Fruit fly (Drosophila melanogaster) whole organism, embryonic: Measurements from ENCODE around the gene CG10674.

Source experiments
- Antp ChIP-seq: fragments of 200-800 bp; sonication (Bioruptor generic); optimal IDR thresholded peaks from 3 replicates; lab custom pipeline; 2016; ENCODE audit warnings: missing biosample characterization, missing genetic modification characterization
- Bdp1 ChIP-seq: fragments of 200-800 bp; sonication (Bioruptor generic); optimal IDR thresholded peaks from 3 replicates; lab custom pipeline; 2016; ENCODE audit warnings: missing biosample characterization, missing genetic modification characterization
- C15 ChIP-seq: fragments of 200-800 bp; sonication (Bioruptor generic); IDR thresholded peaks from 3 replicates; pipeline ENCODE4 v1.3.6; 2022; ENCODE audit warnings: missing biosample characterization, missing genetic modification characterization
- CG11723 ChIP-seq: fragments of 200-800 bp; sonication (Bioruptor generic); optimal IDR thresholded peaks from 2 replicates; lab custom pipeline; 2017; ENCODE audit warnings: missing biosample characterization, mild to moderate bottlenecking, missing genetic modification characterization
- CG13296 ChIP-seq: fragments of 200-800 bp; sonication (Bioruptor generic); optimal IDR thresholded peaks from 3 replicates; lab custom pipeline; 2018; ENCODE audit warnings: missing biosample characterization, mild to moderate bottlenecking, missing genetic modification characterization
- CG15011 ChIP-seq: fragments of 200-800 bp; sonication (Bioruptor generic); optimal IDR thresholded peaks from 3 replicates; lab custom pipeline; 2018; ENCODE audit warnings: missing biosample characterization, mild to moderate bottlenecking, missing genetic modification characterization
- CG1647 ChIP-seq: fragments of 200-800 bp; sonication (Bioruptor generic); optimal IDR thresholded peaks from 3 replicates; lab custom pipeline; 2016; ENCODE audit warnings: missing biosample characterization, missing genetic modification characterization
- CG16813 ChIP-seq: fragments of 200-800 bp; sonication (Bioruptor generic); IDR thresholded peaks from 3 replicates; pipeline ENCODE4 v1.3.6; 2022; ENCODE audit warnings: missing biosample characterization, missing genetic modification characterization; ENCODE audit not compliant: partially characterized antibody
- CG17186 ChIP-seq: fragments of 200-800 bp; sonication (Bioruptor generic); optimal IDR thresholded peaks from 3 replicates; lab custom pipeline; 2017; ENCODE audit warnings: missing biosample characterization, missing genetic modification reagents, missing genetic modification characterization
- CG2712 ChIP-seq: fragments of 200-800 bp; optimal IDR thresholded peaks from 3 replicates; lab custom pipeline; 2019; ENCODE audit warnings: missing biosample characterization, mild to moderate bottlenecking, missing genetic modification characterization, moderate library complexity
- CG31224 ChIP-seq: fragments of 200-800 bp; sonication (Bioruptor generic); IDR thresholded peaks from 2 replicates; pipeline ENCODE4 v1.3.6; 2022; ENCODE audit warnings: missing biosample characterization, missing genetic modification characterization
- CG31365 ChIP-seq: fragments of 200-800 bp; sonication (Bioruptor generic); optimal IDR thresholded peaks from 2 replicates; lab custom pipeline; 2018; ENCODE audit warnings: missing biosample characterization, mild to moderate bottlenecking, missing genetic modification characterization
- CG31441 ChIP-seq: fragments of 200-800 bp; sonication (Bioruptor generic); IDR thresholded peaks from 2 replicates; pipeline ENCODE4 v1.3.6; 2022; ENCODE audit warnings: missing biosample characterization, missing genetic modification characterization
- CG33213 ChIP-seq: fragments of 200-800 bp; sonication (Bioruptor generic); optimal IDR thresholded peaks from 3 replicates; lab custom pipeline; 2016; ENCODE audit warnings: missing biosample characterization, missing genetic modification characterization
- CG7357 ChIP-seq: fragments of 200-800 bp; sonication (Bioruptor generic); IDR thresholded peaks from 3 replicates; pipeline ENCODE4 v1.3.6; 2022; ENCODE audit warnings: missing biosample characterization, missing genetic modification characterization
- CG7372 ChIP-seq: fragments of 200-800 bp; sonication (Bioruptor generic); IDR thresholded peaks from 2 replicates; pipeline ENCODE4 v1.3.6; 2022; ENCODE audit warnings: missing biosample characterization, missing genetic modification characterization
- CG7987 ChIP-seq: fragments of 200-800 bp; sonication (Bioruptor generic); optimal IDR thresholded peaks from 2 replicates; lab custom pipeline; 2018; ENCODE audit warnings: missing biosample characterization, mild to moderate bottlenecking, missing genetic modification characterization, moderate library complexity
- CG8359 ChIP-seq: fragments of 200-800 bp; sonication (Bioruptor generic); optimal IDR thresholded peaks from 2 replicates; lab custom pipeline; 2017; ENCODE audit warnings: missing biosample characterization, mild to moderate bottlenecking, missing genetic modification characterization, borderline replicate concordance
- CHES-1-like ChIP-seq: fragments of 200-800 bp; sonication (Bioruptor generic); optimal IDR thresholded peaks from 2 replicates; lab custom pipeline; 2016; ENCODE audit warnings: missing biosample characterization, missing genetic modification characterization
- Dad ChIP-seq: fragments of 200-800 bp; sonication (Bioruptor generic); optimal IDR thresholded peaks from 3 replicates; lab custom pipeline; 2016; ENCODE audit warnings: missing biosample characterization, missing genetic modification characterization
- Dfd ChIP-seq, 2 experiments: fragments of >200 bp; optimal IDR thresholded peaks; 2 replicates each; lab custom pipeline; 2017; ENCODE audit warnings: missing biosample characterization in 2 of 2, missing genetic modification characterization in 2 of 2
- Dip3 ChIP-seq: fragments of 200-800 bp; sonication (Bioruptor generic); optimal IDR thresholded peaks from 3 replicates; lab custom pipeline; 2016; ENCODE audit warnings: missing biosample characterization, missing genetic modification characterization
- Dp ChIP-seq: fragments of 200-800 bp; sonication (Bioruptor generic); optimal IDR thresholded peaks from 2 replicates; lab custom pipeline; 2018; ENCODE audit warnings: missing biosample characterization, mild to moderate bottlenecking, missing genetic modification characterization, moderate library complexity
- Eip74EF ChIP-seq, 2 experiments: fragments of 200-800 bp in 1 of 2; fragments of >200 bp in 1 of 2; sonication (Bioruptor generic) in 1 of 2; optimal IDR thresholded peaks; 2 replicates each; lab custom pipeline; 2017 to 2019; ENCODE audit warnings: missing biosample characterization in 2 of 2, missing genetic modification characterization in 2 of 2, mild to moderate bottlenecking in 1 of 2, moderate library complexity in 1 of 2
- Hand ChIP-seq: fragments of 200-800 bp; sonication (Bioruptor generic); optimal IDR thresholded peaks from 2 replicates; lab custom pipeline; 2017; ENCODE audit warnings: mild to moderate bottlenecking, missing biosample characterization, missing genetic modification reagents, missing genetic modification characterization
- HmgZ ChIP-seq: fragments of 200-800 bp; sonication (Bioruptor generic); optimal IDR thresholded peaks from 2 replicates; lab custom pipeline; 2018; ENCODE audit warnings: missing biosample characterization, mild to moderate bottlenecking, missing genetic modification characterization
- Hsf ChIP-seq: fragments of 200-800 bp; sonication (Bioruptor generic); optimal IDR thresholded peaks from 3 replicates; lab custom pipeline; 2016; ENCODE audit warnings: missing biosample characterization, missing genetic modification characterization
- Mad ChIP-seq: fragments of 200-800 bp; sonication (Bioruptor generic); optimal IDR thresholded peaks from 2 replicates; lab custom pipeline; 2016; ENCODE audit warnings: missing biosample characterization, missing genetic modification characterization
- NFAT ChIP-seq: fragments of 200-800 bp; sonication (Bioruptor generic); IDR thresholded peaks from 2 replicates; pipeline ENCODE4 v1.3.6; 2022; ENCODE audit warnings: missing biosample characterization, missing genetic modification characterization
- Nf-YA ChIP-seq: fragments of 200-800 bp; sonication (Bioruptor generic); IDR thresholded peaks from 2 replicates; pipeline ENCODE4 v1.3.6; 2022; ENCODE audit warnings: missing biosample characterization, missing genetic modification characterization
- Oaz ChIP-seq: fragments of 200-800 bp; sonication (Bioruptor generic); IDR thresholded peaks from 2 replicates; pipeline ENCODE4 v1.3.6; 2022; ENCODE audit warnings: missing biosample characterization, missing genetic modification characterization
- Sry-β ChIP-seq: fragments of 200-800 bp; sonication (Bioruptor generic); optimal IDR thresholded peaks from 2 replicates; lab custom pipeline; 2018; ENCODE audit warnings: missing biosample characterization, mild to moderate bottlenecking, missing genetic modification characterization, moderate library complexity
- Taf1 ChIP-seq: fragments of 200-800 bp; sonication (Bioruptor generic); IDR thresholded peaks from 2 replicates; pipeline ENCODE4 v1.3.6; 2022; ENCODE audit warnings: missing biosample characterization, missing genetic modification characterization
- Usf ChIP-seq: fragments of 200-800 bp; sonication (Bioruptor generic); optimal IDR thresholded peaks from 2 replicates; lab custom pipeline; 2017; ENCODE audit warnings: missing genotype, missing biosample characterization, missing genetic modification characterization
- ab ChIP-seq: fragments of 200-800 bp; sonication (Bioruptor generic); optimal IDR thresholded peaks from 2 replicates; lab custom pipeline; 2016; ENCODE audit warnings: missing biosample characterization, missing genetic modification characterization
- ato ChIP-seq: fragments of 200-800 bp; sonication (Bioruptor generic); IDR thresholded peaks from 2 replicates; pipeline ENCODE4 v1.3.6; 2022; ENCODE audit warnings: missing biosample characterization, missing genetic modification characterization; ENCODE audit not compliant: partially characterized antibody
- caup ChIP-seq: fragments of 200-800 bp; sonication (Bioruptor generic); optimal IDR thresholded peaks from 3 replicates; lab custom pipeline; 2017; ENCODE audit warnings: missing biosample characterization, mild to moderate bottlenecking, missing genetic modification characterization, moderate library complexity; ENCODE audit not compliant: severe bottlenecking
- chm ChIP-seq: fragments of 200-800 bp; sonication (Bioruptor generic); IDR thresholded peaks from 2 replicates; pipeline ENCODE4 v1.3.6; 2022; ENCODE audit warnings: missing biosample characterization, missing genetic modification characterization
- crp ChIP-seq, 2 experiments: fragments of 200-800 bp; sonication (Bioruptor generic); optimal IDR thresholded peaks; 2 replicates in 1 of 2; 3 replicates in 1 of 2; lab custom pipeline; 2017; ENCODE audit warnings: missing biosample characterization in 2 of 2, missing genetic modification characterization in 2 of 2, mild to moderate bottlenecking in 1 of 2, moderate library complexity in 1 of 2
- dati ChIP-seq: fragments of 200-800 bp; sonication (Bioruptor generic); IDR thresholded peaks from 2 replicates; pipeline ENCODE4 v1.3.6; 2022; ENCODE audit warnings: missing biosample characterization, missing genetic modification characterization
- dmrt99B ChIP-seq: fragments of 200-800 bp; sonication (Bioruptor generic); optimal IDR thresholded peaks from 2 replicates; lab custom pipeline; 2018; ENCODE audit warnings: missing biosample characterization, mild to moderate bottlenecking, missing genetic modification characterization, moderate library complexity
- emc ChIP-seq: fragments of 200-800 bp; sonication (Bioruptor generic); optimal IDR thresholded peaks from 2 replicates; lab custom pipeline; 2016; ENCODE audit warnings: missing biosample characterization, missing genetic modification characterization
- fd64A ChIP-seq: fragments of 200-800 bp; sonication (Bioruptor generic); optimal IDR thresholded peaks from 3 replicates; lab custom pipeline; 2018; ENCODE audit warnings: missing biosample characterization, mild to moderate bottlenecking, missing genetic modification characterization
- gro ChIP-seq: fragments of 200-800 bp; sonication (Bioruptor generic); optimal IDR thresholded peaks from 2 replicates; lab custom pipeline; 2016; ENCODE audit warnings: missing biosample characterization, missing genetic modification characterization
- inv ChIP-seq: fragments of 200-800 bp; sonication (Bioruptor generic); IDR thresholded peaks from 2 replicates; pipeline ENCODE4 v1.3.6; 2022; ENCODE audit warnings: missing biosample characterization, missing genetic modification characterization; ENCODE audit not compliant: partially characterized antibody
- pfk ChIP-seq: fragments of 200-800 bp; sonication (Bioruptor generic); optimal IDR thresholded peaks from 2 replicates; lab custom pipeline; 2018; ENCODE audit warnings: missing biosample characterization, mild to moderate bottlenecking, missing genetic modification characterization, moderate library complexity
- phol ChIP-seq: fragments of 200-800 bp; sonication (Bioruptor generic); optimal IDR thresholded peaks from 3 replicates; lab custom pipeline; 2018; ENCODE audit warnings: missing biosample characterization, mild to moderate bottlenecking, missing genetic modification characterization, moderate library complexity
- so ChIP-seq: fragments of 200-800 bp; sonication (Bioruptor generic); IDR thresholded peaks from 3 replicates; pipeline ENCODE4 v1.3.6; 2022; ENCODE audit warnings: missing biosample characterization, missing genetic modification characterization
- tll ChIP-seq, 2 experiments: fragments of 200-800 bp in 1 of 2; fragments of >200 bp in 1 of 2; sonication (Bioruptor generic) in 1 of 2; optimal IDR thresholded peaks; 2 replicates each; lab custom pipeline; 2017 to 2019; ENCODE audit warnings: missing biosample characterization in 2 of 2, missing genetic modification characterization in 2 of 2, mild to moderate bottlenecking in 1 of 2, moderate library complexity in 1 of 2
- unpg ChIP-seq: fragments of 200-800 bp; sonication (Bioruptor generic); optimal IDR thresholded peaks from 3 replicates; lab custom pipeline; 2018; ENCODE audit warnings: missing biosample characterization, mild to moderate bottlenecking, missing genetic modification characterization, moderate library complexity

Gene CG10674

dm6 chr3L:5139312-5139711 is 3.2 kb upstream of the CG10674 start, which contains the start of the genes Tcs5 and CHMP2B (continued):
- peak; percentile 99 for TF ChIP-seq ab
- peak; percentile 100 for TF ChIP-seq HmgZ
- peak; percentile 100 for TF ChIP-seq C15 (GFP tag; lab: Robert Waterston, UW)
- peak; percentile 100 for TF ChIP-seq Hsf (GFP tag; lab: Kevin White, UChicago)
- TF ChIP-seq crp (GFP tag; optimal IDR thresholded peaks at IDR 0.05; lab: Kevin White, UChicago), result peak; percentile 95 to 96
- peak; percentile 99 for TF ChIP-seq dmrt99B (tag; lab: Kevin White, UChicago)
- TF ChIP-seq Mad, result peak; percentile 100
- TF ChIP-seq CG1647, result peak; percentile 100
- TF ChIP-seq CG7372, result peak; percentile 100
- peak; percentile 99 for TF ChIP-seq CG31441
- TF ChIP-seq CG15011, result peak; percentile 99
- peak; percentile 100 for TF ChIP-seq phol (tag; lab: Kevin White, UChicago)
- peak; percentile 100 for TF ChIP-seq CG33213 (GFP tag; lab: Kevin White, UChicago)
- TF ChIP-seq CG16813 (GFP tag; lab: Robert Waterston, UW), result peak; percentile 38; the same call in 1 of the 3 replicates
- TF ChIP-seq CG2712, result peak; percentile 98
- peak; percentile 100 for TF ChIP-seq caup
- peak; percentile 100 for TF ChIP-seq so
- peak; percentile 100 for TF ChIP-seq Oaz
- TF ChIP-seq pfk (GFP tag; lab: Kevin White, UChicago), result peak; percentile 80
- TF ChIP-seq Sry-β (GFP tag; lab: Kevin White, UChicago), result peak; percentile 80
- peak; percentile 98 for TF ChIP-seq Hand (GFP tag; lab: Kevin White, UChicago)
- TF ChIP-seq Dad, result peak; percentile 98
- peak; percentile 100 for TF ChIP-seq dati (GFP tag; lab: Robert Waterston, UW)
- TF ChIP-seq Dfd (GFP tag; optimal IDR thresholded peaks at IDR 0.05; lab: Kevin White, UChicago), result no peak
- TF ChIP-seq Antp, result peak; percentile 99
- TF ChIP-seq Taf1 (GFP tag; lab: Robert Waterston, UW), result peak; percentile 100
- TF ChIP-seq CG31224 (GFP tag; lab: Robert Waterston, UW), result peak; percentile 99
- peak; percentile 100 for TF ChIP-seq NFAT (GFP tag; lab: Robert Waterston, UW)
- TF ChIP-seq Dp (GFP tag; lab: Kevin White, UChicago), result peak; percentile 66
- peak; percentile 100 for TF ChIP-seq CG11723 (GFP tag; lab: Kevin White, UChicago)
- peak; percentile 99 for TF ChIP-seq fd64A (GFP tag; lab: Kevin White, UChicago)
- TF ChIP-seq Eip74EF (GFP tag; optimal IDR thresholded peaks at IDR 0.05; lab: Kevin White, UChicago), result peak in 1 of 2 experiments; percentile 92
- TF ChIP-seq Bdp1 (GFP tag; lab: Kevin White, UChicago), result peak; percentile 96
- peak; percentile 96 for TF ChIP-seq CG8359 (GFP tag; lab: Kevin White, UChicago)
- TF ChIP-seq CG7987, result peak; percentile 99
- no peak for TF ChIP-seq ato (GFP tag; lab: Robert Waterston, UW)
- peak; percentile 99 for TF ChIP-seq emc (GFP tag; lab: Kevin White, UChicago)
- TF ChIP-seq CG17186 (GFP tag; lab: Kevin White, UChicago), result peak; percentile 96
- peak; percentile 93 for TF ChIP-seq CG31365 (tag; lab: Kevin White, UChicago)
- TF ChIP-seq chm (GFP tag; lab: Robert Waterston, UW), result peak; percentile 100
- no peak; the same call in 1 of the 2 replicates for TF ChIP-seq inv (GFP tag; lab: Robert Waterston, UW)
- peak; percentile 99 for TF ChIP-seq CG13296 (GFP tag; lab: Kevin White, UChicago)
- peak; percentile 100 for TF ChIP-seq CG7357 (GFP tag; lab: Robert Waterston, UW)
- TF ChIP-seq tll (GFP tag; optimal IDR thresholded peaks at IDR 0.05; lab: Kevin White, UChicago), result peak in 1 of 2 experiments; percentile 87
- peak; percentile 100 for TF ChIP-seq Usf
- TF ChIP-seq gro (GFP tag; lab: Kevin White, UChicago), result peak; percentile 98
- peak; percentile 99 for TF ChIP-seq CHES-1-like (GFP tag; lab: Kevin White, UChicago)
- peak; percentile 100 for TF ChIP-seq Dip3 (GFP tag; lab: Kevin White, UChicago)
- TF ChIP-seq unpg (GFP tag; lab: Kevin White, UChicago), result peak; percentile 100
- peak; percentile 99 for TF ChIP-seq Nf-YA (GFP tag; lab: Robert Waterston, UW)
